Worm (Caenorhabditis elegans) whole organism, early embryonic: ENCODE data around the gene Y43F8B.7.

ENCODE experiments used
- ceh-36 ChIP-seq: sonication (generic microtip); optimal IDR thresholded peaks from 2 replicates; lab custom pipeline; 2016; ENCODE audit warnings: missing genetic modification characterization, inconsistent platforms, missing compliant biosample characterization
- scrt-1 ChIP-seq: fragments of 200-800 bp; sonication (Bioruptor generic); IDR thresholded peaks from 2 replicates; pipeline ENCODE4 v1.3.6; 2022; ENCODE audit warnings: missing genetic modification characterization, missing compliant biosample characterization
- tra-4 ChIP-seq: sonication (generic microtip); optimal IDR thresholded peaks from 2 replicates; lab custom pipeline; 2017; ENCODE audit warnings: missing genetic modification characterization, missing compliant biosample characterization

ce11 chrV:19513552-19513951 lies 23.0 kb downstream of the Y43F8B.7 start, which contains the start of gene phy-4:
- no peak for TF ChIP-seq scrt-1
- no peak for TF ChIP-seq tra-4
- no peak for TF ChIP-seq ceh-36 (tag; lab: Kevin White, UChicago)
